Worm (Caenorhabditis elegans): ENCODE measurements around the gene rsp-8.

rsp-8 gene

DNA sequence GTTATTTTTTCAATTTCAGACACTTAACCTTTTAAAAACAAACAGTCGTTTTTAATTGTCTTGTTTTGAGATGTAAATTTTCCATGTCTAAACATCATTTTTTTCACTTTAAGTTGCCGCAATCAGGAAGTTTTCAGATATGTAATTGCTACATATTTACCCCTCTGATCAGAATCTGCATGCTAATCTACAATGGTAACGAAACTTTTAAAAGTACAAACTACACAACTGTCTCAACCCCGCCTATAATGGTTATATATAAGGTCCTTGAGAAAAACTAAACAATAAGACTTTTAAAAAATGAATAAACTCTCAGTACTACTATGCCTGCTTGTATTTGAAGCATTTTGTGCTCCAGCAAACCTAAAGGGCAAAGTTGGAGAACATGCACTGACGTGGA is 17.4 kb upstream of the rsp-8 start, which contains the start of gene C18D11.9:
Gene C18D11.9, plus strand, starts transcription at position 301 of the 400 bp plus-strand sequence.
- TF ChIP-seq ceh-44 (GFP tag; IDR thresholded peaks at IDR 0.05), result no peak
- no peak for TF ChIP-seq nhr-28 (tag; optimal IDR thresholded peaks at IDR 0.05)
- TF ChIP-seq ces-1 (GFP tag; optimal IDR thresholded peaks at IDR 0.05), result no peak
- no peak for TF ChIP-seq pha-4 (GFP tag; IDR thresholded peaks at IDR 0.05)
- TF ChIP-seq pha-4 (tag; optimal IDR thresholded peaks at IDR 0.05), result no peak
- TF ChIP-seq lir-3 (tag; optimal IDR thresholded peaks at IDR 0.05), result no peak
- no peak for TF ChIP-seq lin-29 (GFP tag; IDR thresholded peaks at IDR 0.05)
- TF ChIP-seq nhr-25 (tag; optimal IDR thresholded peaks at IDR 0.05; ENCODE audit: borderline replicate concordance, insufficient read depth), result no peak
- no peak for TF ChIP-seq T20F7.1 (GFP tag; optimal IDR thresholded peaks at IDR 0.05)
- TF ChIP-seq cey-2 (tag; optimal IDR thresholded peaks at IDR 0.05; ENCODE audit: borderline replicate concordance, insufficient read depth), result no peak
- TF ChIP-seq Y75B8A.6 (GFP tag; IDR thresholded peaks at IDR 0.05), result no peak

DNA sequence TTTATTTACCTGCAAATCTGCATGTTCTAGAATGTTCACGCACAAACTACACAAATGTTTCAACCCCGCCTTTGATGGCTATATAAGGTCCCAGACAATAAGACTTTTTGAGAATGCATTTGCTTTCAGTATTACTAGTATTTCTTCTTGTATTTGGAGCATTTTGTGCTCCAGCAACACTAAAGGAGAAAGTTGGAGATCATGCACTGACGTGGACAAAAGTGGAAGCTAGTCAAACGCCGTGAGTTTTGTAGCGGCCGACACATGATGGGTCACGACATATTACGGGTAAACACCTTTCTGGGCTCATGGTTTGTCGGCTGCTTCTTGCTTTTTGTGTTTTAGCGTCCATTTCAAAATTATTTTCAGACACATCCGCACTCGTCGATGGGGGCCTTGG is 15.8 kb upstream of the rsp-8 start, which contains the start of gene C18D11.6:
Gene C18D11.6, plus strand, starts transcription at position 110 of the 400 bp plus-strand sequence.
- TF ChIP-seq lin-29 (GFP tag; IDR thresholded peaks at IDR 0.05), result no peak
- TF ChIP-seq daf-12 (tag; optimal IDR thresholded peaks at IDR 0.05), result no peak
- peak in 1 of 2 experiments; percentile 85 for TF ChIP-seq unc-62 (GFP tag; optimal IDR thresholded peaks at IDR 0.05 in 1 of 2)
- no peak for TF ChIP-seq unc-62 (tag; optimal IDR thresholded peaks at IDR 0.05)
- TF ChIP-seq aha-1 (tag), result peak; percentile 87

DNA sequence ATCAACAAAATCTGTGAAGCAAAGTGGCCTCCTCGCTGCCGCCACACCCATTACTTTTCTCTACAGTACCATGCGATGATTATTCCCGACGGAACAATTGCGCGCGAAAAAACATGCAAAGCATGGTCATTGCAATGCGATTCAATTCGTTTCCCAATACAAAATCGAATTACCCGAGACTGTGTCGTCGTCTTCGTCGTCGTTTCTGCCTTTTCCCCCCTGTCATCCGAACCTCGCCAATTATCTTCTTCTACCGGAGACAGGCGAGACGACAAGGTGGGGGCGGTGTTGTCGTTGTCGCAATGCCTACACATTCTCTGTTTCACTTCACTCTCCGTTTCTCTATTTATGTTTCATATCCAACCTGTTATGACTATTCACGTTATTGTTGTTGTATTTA is 14.4 kb upstream of the rsp-8 start:
- TF ChIP-seq Y75B8A.6 (GFP tag; IDR thresholded peaks at IDR 0.05) (no peak), aly-2 (tag; optimal IDR thresholded peaks at IDR 0.05) (no peak), nhr-28 (tag; optimal IDR thresholded peaks at IDR 0.05) (peak; percentile 52), D1046.2 (GFP tag; IDR thresholded peaks at IDR 0.05) (no peak), lim-7 (GFP tag; IDR thresholded peaks at IDR 0.05) (no peak), lsy-2 (tag; optimal IDR thresholded peaks at IDR 0.05) (peak in 1 of 2 experiments; percentile 35), lin-13 (GFP tag; optimal IDR thresholded peaks at IDR 0.05) (no peak), nhr-25 (tag; optimal IDR thresholded peaks at IDR 0.05; ENCODE audit: borderline replicate concordance, insufficient read depth) (peak; percentile 19), fkh-10 (GFP tag; optimal IDR thresholded peaks at IDR 0.05) (no peak), mxl-3 (GFP tag; optimal IDR thresholded peaks at IDR 0.05) (peak; percentile 95), jun-1 (tag; optimal IDR thresholded peaks at IDR 0.05) (no peak), ctbp-1 (GFP tag; IDR thresholded peaks at IDR 0.05) (no peak), hlh-11 (tag; optimal IDR thresholded peaks at IDR 0.05) (peak; percentile 43), nhr-76 (tag; optimal IDR thresholded peaks at IDR 0.05) (no peak), gei-8 (GFP tag; optimal IDR thresholded peaks at IDR 0.05) (no peak), mdl-1 (tag; optimal IDR thresholded peaks at IDR 0.05) (peak in 1 of 2 experiments; percentile 47), hlh-30 (tag; optimal IDR thresholded peaks at IDR 0.05; ENCODE audit: insufficient read depth) (peak; percentile 16), dmd-8 (GFP tag; IDR thresholded peaks at IDR 0.05) (no peak), nhr-102 (tag; optimal IDR thresholded peaks at IDR 0.05) (no peak), cey-2 (tag; optimal IDR thresholded peaks at IDR 0.05; ENCODE audit: borderline replicate concordance, insufficient read depth) (no peak), Y5F2A.4 (GFP tag; optimal IDR thresholded peaks at IDR 0.05) (no peak), hmg-1.1 (GFP tag; IDR thresholded peaks at IDR 0.05) (0 out of 2 replicates have a peak, but pooled peaks have one; percentile 21)

DNA sequence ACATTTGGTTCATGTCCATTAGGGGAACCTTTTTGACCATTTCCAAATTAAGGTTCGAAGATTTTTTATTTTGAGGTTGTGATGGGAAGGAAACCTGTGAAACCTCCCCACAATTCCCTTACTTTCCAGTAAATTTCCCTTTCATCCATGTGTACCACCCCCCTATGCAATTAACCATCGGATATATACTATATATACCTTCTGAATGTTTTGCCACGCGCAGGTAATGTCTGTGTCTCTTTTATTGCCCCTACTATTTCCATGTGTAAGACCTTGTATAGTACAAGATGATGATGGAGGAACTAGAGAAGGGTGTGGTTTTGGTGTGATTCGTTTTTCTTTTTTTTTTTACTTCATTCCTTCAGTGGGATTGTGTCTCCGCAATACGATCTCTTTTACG is 11.6 kb upstream of the rsp-8 start:
- TF ChIP-seq tra-1 (GFP tag; IDR thresholded peaks at IDR 0.05) (no peak), nhr-25 (tag; optimal IDR thresholded peaks at IDR 0.05; ENCODE audit: borderline replicate concordance, insufficient read depth) (peak; percentile 78), nhr-111 (GFP tag; optimal IDR thresholded peaks at IDR 0.05) (no peak), nhr-28 (tag; optimal IDR thresholded peaks at IDR 0.05) (peak; percentile 17)

All from whole organism, L4 larva.